Fruit fly (Drosophila melanogaster) whole organism, prepupa: Measurements from ENCODE around the gene Ntf-2r.
A peak's percentile ranks its signal among the peaks of the same experiment; 100 is the strongest.

Experiments
- CG6276 ChIP-seq: fragments of 200-800 bp; sonication (Bioruptor generic); optimal IDR thresholded peaks from 2 replicates; lab custom pipeline; 2017; ENCODE audit warnings: missing biosample characterization, mild to moderate bottlenecking, missing genetic modification characterization
- CG7368 ChIP-seq: fragments of 200-800 bp; sonication (Bioruptor generic); optimal IDR thresholded peaks from 3 replicates; lab custom pipeline; 2016; ENCODE audit warnings: missing biosample characterization, missing genetic modification characterization
- CG8119 ChIP-seq: fragments of 200-800 bp; sonication (Bioruptor generic); IDR thresholded peaks from 3 replicates; pipeline ENCODE4 v1.3.6; 2022; ENCODE audit warnings: missing biosample characterization, missing genetic modification characterization
- Gug ChIP-seq: fragments of 200-800 bp; sonication (Bioruptor generic); IDR thresholded peaks from 2 replicates; pipeline ENCODE4 v1.3.6; 2022; ENCODE audit warnings: missing biosample characterization, missing genetic modification characterization
- Lpt ChIP-seq: fragments of 200-800 bp; sonication (Bioruptor generic); optimal IDR thresholded peaks from 3 replicates; lab custom pipeline; 2016; ENCODE audit warnings: missing biosample characterization, missing genetic modification characterization
- Met ChIP-seq: fragments of 200-800 bp; sonication (Bioruptor generic); optimal IDR thresholded peaks from 3 replicates; lab custom pipeline; 2016; ENCODE audit warnings: missing biosample characterization, missing genetic modification characterization
- Sox102F ChIP-seq: fragments of 200-800 bp; sonication (Bioruptor generic); optimal IDR thresholded peaks from 2 replicates; lab custom pipeline; 2016; ENCODE audit warnings: missing biosample characterization, mild to moderate bottlenecking, missing genetic modification characterization
- achi ChIP-seq: fragments of 200-800 bp; sonication (Bioruptor generic); optimal IDR thresholded peaks from 3 replicates; lab custom pipeline; 2016; ENCODE audit warnings: missing biosample characterization, missing genetic modification characterization
- fd59A ChIP-seq: fragments of 200-800 bp; sonication (Bioruptor generic); optimal IDR thresholded peaks from 2 replicates; lab custom pipeline; 2017; ENCODE audit warnings: missing biosample characterization, mild to moderate bottlenecking, missing genetic modification characterization, missing genetic modification reagents
- fkh ChIP-seq: fragments of 200-800 bp; sonication (Bioruptor generic); optimal IDR thresholded peaks from 3 replicates; lab custom pipeline; 2017; ENCODE audit warnings: missing biosample characterization, mild to moderate bottlenecking, missing genetic modification characterization, moderate library complexity
- lz ChIP-seq: fragments of 200-800 bp; sonication (Bioruptor generic); optimal IDR thresholded peaks from 3 replicates; lab custom pipeline; 2016; ENCODE audit warnings: missing biosample characterization, missing genetic modification characterization
- salr ChIP-seq, 2 experiments: fragments of 200-800 bp; sonication (Bioruptor generic); optimal IDR thresholded peaks; 3 replicates each; lab custom pipeline; 2016 to 2018; ENCODE audit warnings: missing biosample characterization in 2 of 2, missing genetic modification characterization in 2 of 2, mild to moderate bottlenecking in 1 of 2
- ss ChIP-seq, 2 experiments: fragments of 200-800 bp; sonication (Bioruptor generic); optimal IDR thresholded peaks; 2 replicates in 1 of 2; 3 replicates in 1 of 2; lab custom pipeline; 2017 to 2018; ENCODE audit warnings: mild to moderate bottlenecking in 2 of 2, missing biosample characterization in 2 of 2, missing genetic modification characterization in 2 of 2, moderate library complexity in 1 of 2
- svp ChIP-seq: fragments of 200-800 bp; sonication (Bioruptor generic); peaks from one replicate; lab custom pipeline; 2016; ENCODE audit warnings: missing biosample characterization, missing genetic modification characterization

dm6 chr2L:18464116-18464530, 9.7 kb downstream of the Ntf-2r start:
- no peak for TF ChIP-seq CG7368
- TF ChIP-seq CG8119, result no peak
- TF ChIP-seq Gug, result peak; percentile 21; the same call in 1 of the 2 replicates
- no peak for TF ChIP-seq Met
- TF ChIP-seq lz, result no peak
- TF ChIP-seq Lpt (GFP tag; lab: Kevin White, UChicago), result peak; percentile 61
- TF ChIP-seq salr (GFP tag; optimal IDR thresholded peaks at IDR 0.05; lab: Kevin White, UChicago), result no peak
- TF ChIP-seq svp (GFP tag; lab: Kevin White, UChicago), result no peak
- no peak for TF ChIP-seq Sox102F (GFP tag; lab: Kevin White, UChicago)
- no peak for TF ChIP-seq fd59A
- no peak for TF ChIP-seq fkh
- TF ChIP-seq ss (GFP tag; optimal IDR thresholded peaks at IDR 0.05; lab: Kevin White, UChicago), result peak; percentile 39 to 54
- TF ChIP-seq CG6276 (GFP tag; lab: Kevin White, UChicago), result no peak
- no peak for TF ChIP-seq achi (GFP tag; lab: Kevin White, UChicago)
